Worm (Caenorhabditis elegans) whole organism, L2 larva: ENCODE measurements around the gene T24H10.1.

Source experiments
- C34F6.9 ChIP-seq: fragments of 150-350 bp; optimal IDR thresholded peaks from 2 replicates; lab custom pipeline; 2014; ENCODE audit warnings: missing biosample characterization, missing genetic modification characterization
- F13H6.1 ChIP-seq: sonication (generic microtip); optimal IDR thresholded peaks from 2 replicates; lab custom pipeline; 2016; ENCODE audit warnings: missing genetic modification characterization, missing compliant biosample characterization
- R02D3.7 ChIP-seq: fragments of 150-350 bp; optimal IDR thresholded peaks from 2 replicates; lab custom pipeline; 2014; ENCODE audit warnings: missing biosample characterization, missing genetic modification characterization
- Y55F3AM.14 ChIP-seq: fragments of 200-800 bp; sonication (Bioruptor generic); optimal IDR thresholded peaks from 2 replicates; lab custom pipeline; 2018; ENCODE audit warnings: mild to moderate bottlenecking, missing genetic modification characterization, missing compliant biosample characterization
- ZK546.5 ChIP-seq: sonication (generic microtip); optimal IDR thresholded peaks from 2 replicates; lab custom pipeline; 2017; ENCODE audit warnings: missing biosample characterization, missing genetic modification characterization
- alr-1 ChIP-seq: fragments of 150-350 bp; optimal IDR thresholded peaks from 2 replicates; lab custom pipeline; 2014; ENCODE audit warnings: missing biosample characterization, missing genetic modification characterization
- aly-2 ChIP-seq: fragments of 150-350 bp; optimal IDR thresholded peaks from 2 replicates; lab custom pipeline; 2014; ENCODE audit warnings: missing biosample characterization, missing genetic modification characterization
- ama-1 ChIP-seq: fragments of 150-350 bp; optimal IDR thresholded peaks from 2 replicates; lab custom pipeline; 2018; ENCODE audit warnings: inconsistent platforms
- blmp-1 ChIP-seq: sonication (generic microtip); optimal IDR thresholded peaks from 2 replicates; lab custom pipeline; 2017; ENCODE audit warnings: missing genetic modification characterization, mild to moderate bottlenecking, missing compliant biosample characterization, antibody characterized with exemption, moderate library complexity; ENCODE audit not compliant: insufficient read depth
- ceh-16 ChIP-seq: fragments of 150-350 bp; optimal IDR thresholded peaks from 2 replicates; lab custom pipeline; 2014; ENCODE audit warnings: missing biosample characterization, missing genetic modification characterization
- crh-2 ChIP-seq: sonication (generic microtip); optimal IDR thresholded peaks from 2 replicates; lab custom pipeline; 2017; ENCODE audit warnings: missing biosample characterization, missing genetic modification characterization
- egl-27 ChIP-seq: sonication (generic microtip); optimal IDR thresholded peaks from 3 replicates; lab custom pipeline; 2017; ENCODE audit warnings: missing biosample characterization, missing genetic modification reagents, missing genetic modification characterization
- elt-1 ChIP-seq: fragments of 150-350 bp; optimal IDR thresholded peaks from 2 replicates; lab custom pipeline; 2014; ENCODE audit warnings: missing biosample characterization, missing genetic modification characterization
- elt-3 ChIP-seq: sonication (generic microtip); optimal IDR thresholded peaks from 2 replicates; lab custom pipeline; 2017; ENCODE audit warnings: missing biosample characterization, missing genetic modification characterization
- fos-1 ChIP-seq: fragments of 150-350 bp; optimal IDR thresholded peaks from 2 replicates; lab custom pipeline; 2014; ENCODE audit warnings: missing biosample characterization, missing genetic modification characterization
- gmeb-1 ChIP-seq: fragments of 150-350 bp; optimal IDR thresholded peaks from 2 replicates; lab custom pipeline; 2014; ENCODE audit warnings: missing biosample characterization, missing genetic modification characterization
- lin-11 ChIP-seq: fragments of 150-350 bp; sonication (generic microtip); optimal IDR thresholded peaks from 2 replicates; lab custom pipeline; 2014; ENCODE audit warnings: missing biosample characterization, missing genetic modification characterization, inconsistent platforms, mixed read lengths
- lin-13 ChIP-seq: fragments of 150-350 bp; optimal IDR thresholded peaks from 2 replicates; lab custom pipeline; 2014; ENCODE audit warnings: missing biosample characterization, missing genetic modification reagents, missing genetic modification characterization
- lsy-2 ChIP-seq, 2 experiments: fragments of 150-350 bp in 1 of 2; sonication (generic microtip) in 1 of 2; optimal IDR thresholded peaks; 2 replicates each; lab custom pipeline; 2014 to 2017; ENCODE audit warnings: missing biosample characterization in 2 of 2, missing genetic modification characterization in 2 of 2
- mab-5 ChIP-seq: fragments of 150-350 bp; optimal IDR thresholded peaks from 2 replicates; lab custom pipeline; 2014; ENCODE audit warnings: missing biosample characterization, missing genetic modification characterization
- mbf-1 ChIP-seq: sonication (generic microtip); optimal IDR thresholded peaks from 2 replicates; lab custom pipeline; 2017; ENCODE audit warnings: missing biosample characterization, missing genetic modification characterization
- mdl-1 ChIP-seq, 2 experiments: fragments of 150-350 bp in 1 of 2; sonication (generic microtip) in 1 of 2; optimal IDR thresholded peaks; 2 replicates each; lab custom pipeline; 2017; ENCODE audit warnings: missing biosample characterization in 2 of 2, missing genetic modification characterization in 2 of 2
- nhr-11 ChIP-seq: fragments of 150-350 bp; optimal IDR thresholded peaks from 2 replicates; lab custom pipeline; 2014; ENCODE audit warnings: missing biosample characterization, missing genetic modification characterization
- nhr-12 ChIP-seq: fragments of 150-350 bp; optimal IDR thresholded peaks from 2 replicates; lab custom pipeline; 2014; ENCODE audit warnings: missing biosample characterization, missing genetic modification characterization
- nhr-129 ChIP-seq: fragments of 150-350 bp; optimal IDR thresholded peaks from 2 replicates; lab custom pipeline; 2014; ENCODE audit warnings: missing biosample characterization, missing genetic modification characterization
- nhr-21 ChIP-seq: fragments of 150-350 bp; optimal IDR thresholded peaks from 2 replicates; lab custom pipeline; 2014; ENCODE audit warnings: missing biosample characterization, missing genetic modification characterization
- nhr-23 ChIP-seq: fragments of 150-350 bp; optimal IDR thresholded peaks from 2 replicates; lab custom pipeline; 2014; ENCODE audit warnings: missing biosample characterization, missing genetic modification reagents, missing genetic modification characterization
- nhr-237 ChIP-seq: fragments of 150-350 bp; optimal IDR thresholded peaks from 2 replicates; lab custom pipeline; 2014; ENCODE audit warnings: missing biosample characterization, missing genetic modification characterization
- nhr-25 ChIP-seq: fragments of 150-350 bp; sonication (generic microtip); optimal IDR thresholded peaks from 3 replicates; lab custom pipeline; 2014; ENCODE audit warnings: missing biosample characterization, missing genetic modification characterization
- nhr-6 ChIP-seq: fragments of 150-350 bp; optimal IDR thresholded peaks from 2 replicates; lab custom pipeline; 2014; ENCODE audit warnings: missing biosample characterization, missing genetic modification characterization
- nhr-77 ChIP-seq: fragments of 150-350 bp; optimal IDR thresholded peaks from 2 replicates; lab custom pipeline; 2014; ENCODE audit warnings: missing biosample characterization, missing genetic modification characterization
- peb-1 ChIP-seq: fragments of 150-350 bp; optimal IDR thresholded peaks from 2 replicates; lab custom pipeline; 2014; ENCODE audit warnings: missing biosample characterization, missing genetic modification characterization
- sem-4 ChIP-seq: fragments of 150-350 bp; optimal IDR thresholded peaks from 2 replicates; lab custom pipeline; 2014; ENCODE audit warnings: missing biosample characterization, missing genetic modification reagents, missing genetic modification characterization
- sma-3 ChIP-seq: sonication (generic microtip); optimal IDR thresholded peaks from 2 replicates; lab custom pipeline; 2016; ENCODE audit warnings: missing genetic modification reagents, missing genetic modification characterization, missing compliant biosample characterization
- sma-9 ChIP-seq, 2 experiments: fragments of 150-350 bp in 1 of 2; sonication (generic microtip) in 1 of 2; optimal IDR thresholded peaks; 2 replicates each; lab custom pipeline; 2014 to 2016; ENCODE audit warnings: missing genetic modification characterization in 2 of 2, mild to moderate bottlenecking in 1 of 2, missing biosample characterization in 1 of 2, missing compliant biosample characterization in 1 of 2, missing genetic modification reagents in 1 of 2, moderate library complexity in 1 of 2
- unc-39 ChIP-seq: fragments of 150-350 bp; optimal IDR thresholded peaks from 2 replicates; lab custom pipeline; 2014; ENCODE audit warnings: missing biosample characterization, missing genetic modification characterization
- unc-55 ChIP-seq: fragments of 150-350 bp; sonication (generic microtip); optimal IDR thresholded peaks from 3 replicates; lab custom pipeline; 2014; ENCODE audit warnings: missing biosample characterization, missing genetic modification reagents, missing genetic modification characterization
- unc-62 ChIP-seq: fragments of 150-350 bp; optimal IDR thresholded peaks from 2 replicates; lab custom pipeline; 2014; ENCODE audit warnings: missing biosample characterization, missing genetic modification reagents, missing genetic modification characterization
- zag-1 ChIP-seq: fragments of 150-350 bp; optimal IDR thresholded peaks from 2 replicates; lab custom pipeline; 2014; ENCODE audit warnings: missing biosample characterization, missing genetic modification characterization
- ztf-11 ChIP-seq: sonication (generic microtip); optimal IDR thresholded peaks from 2 replicates; lab custom pipeline; 2017; ENCODE audit warnings: missing biosample characterization, missing genetic modification characterization
- ztf-4 ChIP-seq: fragments of 150-350 bp; optimal IDR thresholded peaks from 2 replicates; lab custom pipeline; 2014; ENCODE audit warnings: missing biosample characterization, missing genetic modification characterization

T24H10.1 gene

ce11 chrII:9061099-9061498 is 38.1 kb upstream of the T24H10.1 start, which contains the start of gene T24B8.3:
Gene T24B8.3, minus strand, starts transcription at chrII:9061137.
- no peak for TF ChIP-seq ztf-4 (tag; lab: Kevin White, UChicago)
- TF ChIP-seq ama-1, result peak; percentile 21
- no peak for TF ChIP-seq C34F6.9
- peak; percentile 4 for TF ChIP-seq gmeb-1
- TF ChIP-seq R02D3.7 (tag; lab: Kevin White, UChicago), result no peak
- no peak for TF ChIP-seq mdl-1 (tag; optimal IDR thresholded peaks at IDR 0.05; lab: Kevin White, UChicago)
- TF ChIP-seq sem-4, result no peak
- TF ChIP-seq lsy-2 (tag; optimal IDR thresholded peaks at IDR 0.05; lab: Kevin White, UChicago), result peak in 1 of 2 experiments; percentile 50
- no peak for TF ChIP-seq sma-3 (GFP tag; lab: Kevin White, UChicago)
- TF ChIP-seq nhr-6, result peak; percentile 20
- no peak for TF ChIP-seq nhr-77 (tag; lab: Kevin White, UChicago)
- TF ChIP-seq crh-2 (tag; lab: Kevin White, UChicago), result no peak
- TF ChIP-seq ZK546.5 (tag; lab: Kevin White, UChicago), result no peak
- TF ChIP-seq zag-1 (tag; lab: Kevin White, UChicago), result no peak
- peak; percentile 51 for TF ChIP-seq sma-9 (GFP tag; optimal IDR thresholded peaks at IDR 0.05; lab: Kevin White, UChicago)
- no peak for TF ChIP-seq sma-9 (tag; optimal IDR thresholded peaks at IDR 0.05; lab: Kevin White, UChicago)
- no peak for TF ChIP-seq egl-27 (tag; lab: Kevin White, UChicago)
- TF ChIP-seq unc-55 (GFP tag; lab: Kevin White, UChicago), result no peak
- TF ChIP-seq ceh-16, result no peak
- TF ChIP-seq nhr-25 (tag; lab: Kevin White, UChicago), result no peak
- TF ChIP-seq nhr-237 (tag; lab: Kevin White, UChicago), result no peak
- TF ChIP-seq nhr-129 (tag; lab: Kevin White, UChicago), result peak; percentile 27
- TF ChIP-seq peb-1, result no peak
- TF ChIP-seq nhr-12 (tag; lab: Kevin White, UChicago), result no peak
- TF ChIP-seq fos-1, result no peak
- TF ChIP-seq, all 48 proteins: peak for 6

ce11 chrII:9061557-9062183 is 37.5 kb upstream of the T24H10.1 start:
- TF ChIP-seq lin-13 (GFP tag; lab: Kevin White, UChicago) (peak; percentile 32), mab-5 (tag; lab: Kevin White, UChicago) (peak; percentile 40), lsy-2 (tag; optimal IDR thresholded peaks at IDR 0.05; lab: Kevin White, UChicago) (peak; percentile 43 to 84), elt-1 (tag; lab: Kevin White, UChicago) (no peak), ama-1 (peak; percentile 32), sem-4 (peak; percentile 40), ztf-4 (tag; lab: Kevin White, UChicago) (peak; percentile 71), mdl-1 (tag; optimal IDR thresholded peaks at IDR 0.05; lab: Kevin White, UChicago) (peak; percentile 19 to 52), ZK546.5 (tag; lab: Kevin White, UChicago) (no peak), ceh-16 (peak; percentile 24), elt-3 (tag; lab: Kevin White, UChicago) (no peak), unc-39 (tag; lab: Kevin White, UChicago) (no peak), fos-1 (peak; percentile 62), zag-1 (tag; lab: Kevin White, UChicago) (peak; percentile 79), alr-1 (tag; lab: Kevin White, UChicago) (no peak), egl-27 (tag; lab: Kevin White, UChicago) (peak; percentile 54), gmeb-1 (peak; percentile 40), C34F6.9 (peak; percentile 80), F13H6.1 (tag; lab: Kevin White, UChicago) (peak; percentile 84), nhr-129 (tag; lab: Kevin White, UChicago) (peak; percentile 95), nhr-25 (tag; lab: Kevin White, UChicago) (peak; percentile 30), sma-9 (GFP tag; optimal IDR thresholded peaks at IDR 0.05; lab: Kevin White, UChicago) (peak; percentile 63), sma-9 (tag; optimal IDR thresholded peaks at IDR 0.05; lab: Kevin White, UChicago) (no peak), sma-3 (GFP tag; lab: Kevin White, UChicago) (peak; percentile 40), Y55F3AM.14 (no peak), unc-55 (GFP tag; lab: Kevin White, UChicago) (peak; percentile 81), nhr-11 (tag; lab: Kevin White, UChicago) (no peak), R02D3.7 (tag; lab: Kevin White, UChicago) (no peak), ztf-11 (no peak), mbf-1 (tag; lab: Kevin White, UChicago) (no peak), aly-2 (tag; lab: Kevin White, UChicago) (no peak), blmp-1 (no peak), nhr-21 (tag; lab: Kevin White, UChicago) (no peak), nhr-23 (tag; lab: Kevin White, UChicago) (no peak), lin-11 (tag; lab: Kevin White, UChicago) (peak; percentile 71), crh-2 (tag; lab: Kevin White, UChicago) (peak; percentile 61), unc-62 (no peak)
